Worm (Caenorhabditis elegans) whole organism, L1 larva: Measurements from ENCODE around the gene hif-1.

Source experiments
- C16A3.4 ChIP-seq: fragments of 150-350 bp; optimal IDR thresholded peaks from 2 replicates; lab custom pipeline; 2014; ENCODE audit warnings: missing biosample characterization, missing genetic modification characterization
- F16B12.6 ChIP-seq: fragments of 150-350 bp; optimal IDR thresholded peaks from 2 replicates; lab custom pipeline; 2014; ENCODE audit warnings: missing biosample characterization, missing genetic modification characterization
- aly-2 ChIP-seq: fragments of 150-350 bp; optimal IDR thresholded peaks from 2 replicates; lab custom pipeline; 2014; ENCODE audit warnings: missing biosample characterization, missing genetic modification characterization
- blmp-1 ChIP-seq: fragments of 150-350 bp; optimal IDR thresholded peaks from 2 replicates; lab custom pipeline; 2014; ENCODE audit warnings: missing biosample characterization, missing genetic modification characterization
- ceh-82 ChIP-seq, 3 experiments: fragments of 150-350 bp in 1 of 3; sonication (generic microtip) in 2 of 3; optimal IDR thresholded peaks; 2 replicates each; lab custom pipeline; 2014 to 2017; ENCODE audit warnings: missing biosample characterization in 3 of 3, missing genetic modification characterization in 3 of 3
- ceh-88 ChIP-seq: fragments of 200-800 bp; sonication (Bioruptor generic); IDR thresholded peaks from 2 replicates; pipeline ENCODE4 v1.3.6; 2022; ENCODE audit warnings: missing genetic modification characterization, missing compliant biosample characterization
- ces-1 ChIP-seq: fragments of 150-350 bp; optimal IDR thresholded peaks from 2 replicates; lab custom pipeline; 2014; ENCODE audit warnings: missing biosample characterization, missing genetic modification reagents, missing genetic modification characterization
- dsc-1 ChIP-seq: sonication (generic microtip); optimal IDR thresholded peaks from 2 replicates; lab custom pipeline; 2016; ENCODE audit warnings: mild to moderate bottlenecking, missing genetic modification characterization, missing compliant biosample characterization
- egl-27 ChIP-seq, 2 experiments: fragments of 150-350 bp in 1 of 2; sonication (generic microtip); optimal IDR thresholded peaks; 3 replicates each; lab custom pipeline; 2017 to 2018; ENCODE audit warnings: missing biosample characterization in 2 of 2, missing genetic modification characterization in 2 of 2, missing genetic modification reagents in 2 of 2
- elt-3 ChIP-seq, 6 experiments: fragments of 150-350 bp in 1 of 6; sonication (generic microtip); optimal IDR thresholded peaks; 2 replicates each; lab custom pipeline; 2017 to 2018; ENCODE audit warnings: missing biosample characterization in 6 of 6, missing genetic modification characterization in 6 of 6, inconsistent platforms in 1 of 6
- ets-5 ChIP-seq: fragments of 200-800 bp; sonication (Bioruptor generic); IDR thresholded peaks from 2 replicates; pipeline ENCODE4 v1.3.6; 2022; ENCODE audit warnings: missing genetic modification characterization, missing compliant biosample characterization
- fkh-8 ChIP-seq: sonication (generic microtip); optimal IDR thresholded peaks from 2 replicates; lab custom pipeline; 2016; ENCODE audit warnings: mild to moderate bottlenecking, missing genetic modification characterization, missing compliant biosample characterization
- fos-1 ChIP-seq: fragments of 150-350 bp; optimal IDR thresholded peaks from 2 replicates; lab custom pipeline; 2014; ENCODE audit warnings: missing biosample characterization, missing genetic modification characterization
- grh-1 ChIP-seq: fragments of 200-800 bp; sonication (Bioruptor generic); IDR thresholded peaks from 2 replicates; pipeline ENCODE4 v1.3.6; 2022; ENCODE audit warnings: missing genetic modification reagents, missing genetic modification characterization, missing compliant biosample characterization
- hlh-17 ChIP-seq: fragments of 200-800 bp; sonication (Bioruptor generic); optimal IDR thresholded peaks from 2 replicates; lab custom pipeline; 2018; ENCODE audit warnings: missing genetic modification characterization, mild to moderate bottlenecking, missing compliant biosample characterization, moderate library complexity, borderline replicate concordance
- hlh-4 ChIP-seq: sonication (generic microtip); optimal IDR thresholded peaks from 2 replicates; lab custom pipeline; 2016; ENCODE audit warnings: mild to moderate bottlenecking, missing genetic modification characterization, missing compliant biosample characterization
- irx-1 ChIP-seq: sonication (generic microtip); optimal IDR thresholded peaks from 2 replicates; lab custom pipeline; 2016; ENCODE audit warnings: missing genetic modification characterization, missing compliant biosample characterization
- isw-1 ChIP-seq: fragments of 200-800 bp; sonication (Bioruptor generic); IDR thresholded peaks from 2 replicates; pipeline ENCODE4 v1.3.6; 2022; ENCODE audit warnings: missing genetic modification characterization, missing compliant biosample characterization
- lin-14 ChIP-seq: fragments of 200-800 bp; sonication (Bioruptor generic); optimal IDR thresholded peaks from 2 replicates; lab custom pipeline; 2018; ENCODE audit warnings: mild to moderate bottlenecking, missing genetic modification characterization, moderate library complexity, missing compliant biosample characterization
- lir-3 ChIP-seq: sonication (generic microtip); optimal IDR thresholded peaks from 2 replicates; lab custom pipeline; 2016; ENCODE audit warnings: mild to moderate bottlenecking, missing genetic modification characterization, moderate library complexity, missing compliant biosample characterization; ENCODE audit not compliant: poor library complexity
- lsy-2 ChIP-seq, 2 experiments: fragments of 150-350 bp; optimal IDR thresholded peaks; 2 replicates each; lab custom pipeline; 2014; ENCODE audit warnings: missing biosample characterization in 2 of 2, missing genetic modification characterization in 2 of 2
- nhr-11 ChIP-seq: fragments of 150-350 bp; optimal IDR thresholded peaks from 2 replicates; lab custom pipeline; 2014; ENCODE audit warnings: missing biosample characterization, missing genetic modification characterization
- nhr-12 ChIP-seq: sonication (generic microtip); optimal IDR thresholded peaks from 2 replicates; lab custom pipeline; 2017; ENCODE audit warnings: missing biosample characterization, missing genetic modification characterization
- nhr-19 ChIP-seq: fragments of 200-800 bp; sonication (Bioruptor generic); conservative IDR thresholded peaks from 2 replicates; pipeline ENCODE4 v1.3.6; 2022; ENCODE audit warnings: missing genetic modification characterization, missing compliant biosample characterization
- nhr-20 ChIP-seq: sonication (generic microtip); optimal IDR thresholded peaks from 2 replicates; lab custom pipeline; 2016; ENCODE audit warnings: mild to moderate bottlenecking, missing genetic modification characterization, missing compliant biosample characterization
- nhr-237 ChIP-seq: fragments of 150-350 bp; optimal IDR thresholded peaks from 2 replicates; lab custom pipeline; 2014; ENCODE audit warnings: missing biosample characterization, missing genetic modification characterization
- nhr-28 ChIP-seq: fragments of 150-350 bp; optimal IDR thresholded peaks from 2 replicates; lab custom pipeline; 2014; ENCODE audit warnings: missing biosample characterization, missing genetic modification characterization
- nhr-47 ChIP-seq: sonication (generic microtip); optimal IDR thresholded peaks from 2 replicates; lab custom pipeline; 2016; ENCODE audit warnings: mild to moderate bottlenecking, missing genetic modification characterization, moderate library complexity, missing compliant biosample characterization
- nhr-71 ChIP-seq: sonication (generic microtip); optimal IDR thresholded peaks from 2 replicates; lab custom pipeline; 2016; ENCODE audit warnings: mild to moderate bottlenecking, missing genetic modification characterization, moderate library complexity, missing compliant biosample characterization
- nhr-76 ChIP-seq: sonication (generic microtip); optimal IDR thresholded peaks from 2 replicates; lab custom pipeline; 2017; ENCODE audit warnings: missing biosample characterization, missing genetic modification characterization
- nhr-85 ChIP-seq: sonication (generic microtip); peaks from one replicate; lab custom pipeline; 2016; ENCODE audit warnings: missing genetic modification characterization, inconsistent platforms, missing compliant biosample characterization
- nhr-90 ChIP-seq: sonication (generic microtip); optimal IDR thresholded peaks from 2 replicates; lab custom pipeline; 2016; ENCODE audit warnings: mild to moderate bottlenecking, missing genetic modification characterization, missing compliant biosample characterization; ENCODE audit not compliant: poor library complexity
- pax-3 ChIP-seq: fragments of 200-800 bp; sonication (Bioruptor generic); optimal IDR thresholded peaks from 2 replicates; lab custom pipeline; 2018; ENCODE audit warnings: mild to moderate bottlenecking, missing genetic modification characterization, moderate library complexity, missing compliant biosample characterization
- pqm-1 ChIP-seq: sonication (generic microtip); optimal IDR thresholded peaks from 3 replicates; lab custom pipeline; 2017; ENCODE audit warnings: missing biosample characterization, missing genetic modification characterization
- rnt-1 ChIP-seq: sonication (generic microtip); optimal IDR thresholded peaks from 2 replicates; lab custom pipeline; 2016; ENCODE audit warnings: mild to moderate bottlenecking, missing genetic modification characterization, moderate library complexity, missing compliant biosample characterization
- snu-23 ChIP-seq: sonication (generic microtip); optimal IDR thresholded peaks from 2 replicates; lab custom pipeline; 2016; ENCODE audit warnings: missing genetic modification characterization, missing compliant biosample characterization
- sox-4 ChIP-seq: sonication (generic microtip); optimal IDR thresholded peaks from 2 replicates; lab custom pipeline; 2016; ENCODE audit warnings: missing genetic modification characterization, missing compliant biosample characterization
- swsn-7 ChIP-seq: sonication (generic microtip); optimal IDR thresholded peaks from 2 replicates; lab custom pipeline; 2016; ENCODE audit warnings: missing genetic modification characterization, missing compliant biosample characterization
- tbx-2 ChIP-seq: sonication (generic microtip); optimal IDR thresholded peaks from 2 replicates; lab custom pipeline; 2016; ENCODE audit warnings: missing genetic modification characterization, missing compliant biosample characterization
- tlp-1 ChIP-seq: fragments of 150-350 bp; optimal IDR thresholded peaks from 2 replicates; lab custom pipeline; 2014; ENCODE audit warnings: missing biosample characterization, missing genetic modification characterization
- unc-62 ChIP-seq: fragments of 150-350 bp; optimal IDR thresholded peaks from 2 replicates; lab custom pipeline; 2014; ENCODE audit warnings: missing biosample characterization, missing genetic modification reagents, missing genetic modification characterization
- unc-86 ChIP-seq: sonication (generic microtip); optimal IDR thresholded peaks from 2 replicates; lab custom pipeline; 2016; ENCODE audit warnings: missing genetic modification characterization, missing compliant biosample characterization
- ztf-4 ChIP-seq: fragments of 150-350 bp; optimal IDR thresholded peaks from 2 replicates; lab custom pipeline; 2014; ENCODE audit warnings: missing biosample characterization, missing genetic modification characterization

Gene hif-1

ce11 chrV:20778886-20779285 lies 1.3 kb upstream of the hif-1 start (continued):
- TF ChIP-seq hlh-4 (tag; lab: Kevin White, UChicago) (no peak), ces-1 (no peak), nhr-90 (tag; lab: Kevin White, UChicago) (no peak), ztf-4 (peak; percentile 32), unc-62 (GFP tag; lab: Kevin White, UChicago) (no peak), nhr-76 (tag; lab: Kevin White, UChicago) (no peak), pqm-1 (tag; lab: Kevin White, UChicago) (no peak), nhr-19 (no peak), sox-4 (tag; lab: Kevin White, UChicago) (no peak)

ce11 chrV:20779707-20780346 lies 380 bp upstream of the hif-1 start:
- TF ChIP-seq ceh-82 (tag; optimal IDR thresholded peaks at IDR 0.05; lab: Kevin White, UChicago) (no peak), nhr-20 (tag; lab: Kevin White, UChicago) (peak; percentile 48), pax-3 (tag; lab: Kevin White, UChicago) (peak; percentile 42), dsc-1 (tag; lab: Kevin White, UChicago) (peak; percentile 80), nhr-90 (tag; lab: Kevin White, UChicago) (no peak), fos-1 (tag; lab: Kevin White, UChicago) (peak; percentile 38), lir-3 (tag; lab: Kevin White, UChicago) (no peak), F16B12.6 (tag; lab: Kevin White, UChicago) (no peak), ceh-88 (GFP tag; lab: Robert Waterston, UW) (no peak), blmp-1 (tag; lab: Kevin White, UChicago) (no peak), ets-5 (GFP tag; lab: Robert Waterston, UW) (no peak), nhr-12 (tag; lab: Kevin White, UChicago) (no peak), nhr-237 (tag; lab: Kevin White, UChicago) (no peak), nhr-28 (tag; lab: Kevin White, UChicago) (no peak), hlh-17 (GFP tag; lab: Kevin White, UChicago) (no peak), nhr-85 (tag; lab: Kevin White, UChicago) (peak; percentile 75), unc-86 (tag; lab: Kevin White, UChicago) (no peak), isw-1 (no peak), lsy-2 (tag; optimal IDR thresholded peaks at IDR 0.05; lab: Kevin White, UChicago) (peak in 1 of 2 experiments; percentile 13), irx-1 (tag; lab: Kevin White, UChicago) (peak; percentile 1), tbx-2 (tag; lab: Kevin White, UChicago) (no peak), elt-3 (tag; optimal IDR thresholded peaks at IDR 0.05; lab: Kevin White, UChicago) (no peak), tlp-1 (tag; lab: Kevin White, UChicago) (no peak), lin-14 (peak; percentile 25), nhr-76 (tag; lab: Kevin White, UChicago) (no peak), sox-4 (tag; lab: Kevin White, UChicago) (peak; percentile 78), nhr-19 (peak; percentile 29), nhr-47 (tag; lab: Kevin White, UChicago) (peak; percentile 23), fkh-8 (tag; lab: Kevin White, UChicago) (peak; percentile 68), swsn-7 (tag; lab: Kevin White, UChicago) (peak; percentile 27), egl-27 (tag; optimal IDR thresholded peaks at IDR 0.05; lab: Kevin White, UChicago) (no peak), grh-1 (GFP tag; lab: Robert Waterston, UW) (no peak), nhr-11 (tag; lab: Kevin White, UChicago) (no peak), nhr-71 (tag; lab: Kevin White, UChicago) (peak; percentile 57), rnt-1 (tag; lab: Kevin White, UChicago) (peak; percentile 58), aly-2 (tag; lab: Kevin White, UChicago) (no peak), snu-23 (GFP tag; lab: Kevin White, UChicago) (no peak), C16A3.4 (tag; lab: Kevin White, UChicago) (no peak)
